Worm (Caenorhabditis elegans) whole organism, late embryonic: Measurements from ENCODE around the gene rnp-9.

Experiments
- ceh-14 ChIP-seq: sonication (generic microtip); optimal IDR thresholded peaks from 2 replicates; lab custom pipeline; 2016; ENCODE audit warnings: missing genotype, missing genetic modification characterization, missing compliant biosample characterization
- ceh-19 ChIP-seq: fragments of 200-800 bp; sonication (Bioruptor generic); optimal IDR thresholded peaks from 2 replicates; lab custom pipeline; 2018; ENCODE audit warnings: mild to moderate bottlenecking, missing genetic modification characterization, missing compliant biosample characterization
- ceh-22 ChIP-seq: sonication (generic microtip); optimal IDR thresholded peaks from 2 replicates; lab custom pipeline; 2017; ENCODE audit warnings: missing biosample characterization, missing genetic modification characterization
- ceh-9 ChIP-seq: sonication (generic microtip); optimal IDR thresholded peaks from 2 replicates; lab custom pipeline; 2016; ENCODE audit warnings: mild to moderate bottlenecking, missing genetic modification characterization, inconsistent platforms, missing compliant biosample characterization
- fkh-6 ChIP-seq: sonication (generic microtip); optimal IDR thresholded peaks from 2 replicates; lab custom pipeline; 2016; ENCODE audit warnings: missing genetic modification characterization, missing compliant biosample characterization
- hlh-13 ChIP-seq: fragments of 200-800 bp; sonication (Bioruptor generic); optimal IDR thresholded peaks from 2 replicates; lab custom pipeline; 2018; ENCODE audit warnings: mild to moderate bottlenecking, missing genetic modification characterization, missing compliant biosample characterization
- lim-6 ChIP-seq: sonication (generic microtip); optimal IDR thresholded peaks from 2 replicates; lab custom pipeline; 2016; ENCODE audit warnings: missing genetic modification characterization, missing compliant biosample characterization
- nhr-11 ChIP-seq: fragments of 150-350 bp; optimal IDR thresholded peaks from 2 replicates; lab custom pipeline; 2014; ENCODE audit warnings: missing biosample characterization, missing genetic modification characterization
- pha-4 ChIP-seq: fragments of 150-350 bp; optimal IDR thresholded peaks from 2 replicates; lab custom pipeline; 2018; ENCODE audit warnings: missing biosample characterization, missing genetic modification reagents, missing genetic modification characterization
- sox-4 ChIP-seq: sonication (generic microtip); optimal IDR thresholded peaks from 2 replicates; lab custom pipeline; 2017; ENCODE audit warnings: mild to moderate bottlenecking, missing genetic modification characterization, inconsistent platforms, missing compliant biosample characterization
- tbx-2 ChIP-seq: sonication (generic microtip); optimal IDR thresholded peaks from 2 replicates; lab custom pipeline; 2016; ENCODE audit warnings: missing genetic modification characterization, missing compliant biosample characterization

DNA sequence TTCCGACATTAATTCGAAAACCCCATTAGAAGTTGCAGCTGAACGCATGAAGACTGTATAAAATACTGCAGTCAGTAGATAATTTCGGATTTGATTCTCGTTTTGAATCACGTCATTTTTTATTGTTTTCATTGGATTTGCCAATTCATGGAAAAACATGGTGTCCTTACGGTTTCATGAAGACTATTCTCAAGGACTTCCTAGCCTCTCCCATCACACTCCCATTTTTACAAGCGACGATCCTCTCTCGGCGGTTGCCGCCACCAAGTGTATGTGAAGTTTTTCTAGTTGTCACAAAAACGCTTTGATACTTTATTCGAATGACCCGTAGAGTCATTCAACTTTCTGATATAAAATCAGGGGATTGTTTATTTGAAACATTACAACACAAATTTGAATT, 22.7 kb downstream of the rnp-9 start:
- TF ChIP-seq nhr-11 (no peak), hlh-13 (GFP tag; lab: Kevin White, UChicago) (no peak), sox-4 (tag; lab: Kevin White, UChicago) (no peak), ceh-19 (no peak), ceh-14 (no peak), tbx-2 (tag; lab: Kevin White, UChicago) (no peak), lim-6 (tag; lab: Kevin White, UChicago) (no peak), fkh-6 (tag; lab: Kevin White, UChicago) (no peak), ceh-9 (no peak), pha-4 (tag; lab: Kevin White, UChicago) (no peak), ceh-22 (tag; lab: Kevin White, UChicago) (no peak)
